Worm (Caenorhabditis elegans) whole organism, L4/young adult: ENCODE results near the gene cft-1.

Experiments
- W03F9.2 ChIP-seq: fragments of 150-350 bp; optimal IDR thresholded peaks from 2 replicates; lab custom pipeline; 2014; ENCODE audit warnings: missing biosample characterization, missing genetic modification characterization
- dao-5 ChIP-seq: sonication (generic microtip); optimal IDR thresholded peaks from 2 replicates; lab custom pipeline; 2016; ENCODE audit warnings: missing genotype, missing genetic modification characterization, moderate library complexity, missing compliant biosample characterization
- him-1 ChIP-seq: sonication (generic microtip); optimal IDR thresholded peaks from 2 replicates; lab custom pipeline; 2016; ENCODE audit warnings: missing genotype, missing genetic modification reagents, missing genetic modification characterization, missing compliant biosample characterization

Gene cft-1

ce11 chrV:5582860-5583259 is 44.3 kb downstream of the cft-1 start:
- TF ChIP-seq W03F9.2 (tag; lab: Kevin White, UChicago) (no peak), him-1 (no peak), dao-5 (tag; lab: Kevin White, UChicago) (no peak)

- no peak for TF ChIP-seq him-1
- TF ChIP-seq W03F9.2 (tag; lab: Kevin White, UChicago) = peak; percentile 10
- no peak for TF ChIP-seq dao-5 (tag; lab: Kevin White, UChicago)
Observed at ce11 chrV:5584293-5584776, 45.7 kb downstream of the cft-1 start, which contains the start of gene pas-6. pas-6 (minus strand) TSS chrV:5584343.

- TF ChIP-seq him-1 (no peak), dao-5 (tag; lab: Kevin White, UChicago) (no peak), W03F9.2 (tag; lab: Kevin White, UChicago) (no peak)
Observed at ce11 chrV:5584833-5585232, 46.2 kb downstream of the cft-1 start, which contains the start of gene CD4.11. CD4.11 (plus strand) TSS chrV:5585133.

ce11 chrV:5587042-5587441 is 48.4 kb downstream of the cft-1 start:
- TF ChIP-seq dao-5 (tag; lab: Kevin White, UChicago) (no peak), W03F9.2 (tag; lab: Kevin White, UChicago) (no peak), him-1 (no peak)

- TF ChIP-seq W03F9.2 (tag; lab: Kevin White, UChicago) = no peak
- no peak for TF ChIP-seq dao-5 (tag; lab: Kevin White, UChicago)
- TF ChIP-seq him-1 = no peak
Observed at ce11 chrV:5587955-5588354, 49.4 kb downstream of the cft-1 start.

ce11 chrV:5591887-5592286 is 53.3 kb downstream of the cft-1 start:
- TF ChIP-seq him-1 (no peak), W03F9.2 (tag; lab: Kevin White, UChicago) (no peak), dao-5 (tag; lab: Kevin White, UChicago) (no peak)

ce11 chrV:5592323-5592722 is 53.7 kb downstream of the cft-1 start, which contains the start of gene vps-37:
vps-37 (plus strand) TSS chrV:5592700.
- TF ChIP-seq W03F9.2 (tag; lab: Kevin White, UChicago) (peak; percentile 31), him-1 (no peak)

ce11 chrV:5593406-5593805 is 54.8 kb downstream of the cft-1 start, which contains the start of gene mrpl-48:
mrpl-48 (plus strand) TSS chrV:5593706.
- no peak for TF ChIP-seq him-1
- TF ChIP-seq W03F9.2 (tag; lab: Kevin White, UChicago) = no peak
- no peak for TF ChIP-seq dao-5 (tag; lab: Kevin White, UChicago)

- no peak for TF ChIP-seq dao-5 (tag; lab: Kevin White, UChicago)
- TF ChIP-seq W03F9.2 (tag; lab: Kevin White, UChicago) = no peak
- TF ChIP-seq him-1 = no peak
Observed at ce11 chrV:5594315-5594714, 55.7 kb downstream of the cft-1 start, which contains the start of gene crn-2. crn-2 (plus strand) TSS chrV:5594615.
